Fruit fly (Drosophila melanogaster) whole organism, embryonic: ENCODE data around the gene MED14.
A peak's percentile ranks its signal among the peaks of the same experiment; 100 is the strongest.

Source experiments
- ATbp ChIP-seq: fragments of 200-800 bp; sonication (Bioruptor generic); optimal IDR thresholded peaks from 2 replicates; lab custom pipeline; 2017; ENCODE audit warnings: missing biosample characterization, mild to moderate bottlenecking, missing genetic modification characterization, missing genetic modification reagents
- B-H2 ChIP-seq: fragments of 200-800 bp; sonication (Bioruptor generic); optimal IDR thresholded peaks from 2 replicates; lab custom pipeline; 2018; ENCODE audit warnings: missing biosample characterization, mild to moderate bottlenecking, missing genetic modification characterization
- CG10543 ChIP-seq: fragments of 200-800 bp; sonication (Bioruptor generic); optimal IDR thresholded peaks from 3 replicates; lab custom pipeline; 2017; ENCODE audit warnings: missing biosample characterization, mild to moderate bottlenecking, missing genetic modification characterization, moderate library complexity
- CG11093 ChIP-seq: fragments of 200-800 bp; sonication (Bioruptor generic); IDR thresholded peaks from 3 replicates; pipeline ENCODE4 v1.3.6; 2022; ENCODE audit warnings: missing biosample characterization, missing genetic modification characterization
- CG13123 ChIP-seq: fragments of 200-800 bp; sonication (Bioruptor generic); optimal IDR thresholded peaks from 2 replicates; lab custom pipeline; 2016; ENCODE audit warnings: missing biosample characterization, missing genetic modification characterization
- CG15479 ChIP-seq: fragments of 200-800 bp; sonication (Bioruptor generic); optimal IDR thresholded peaks from 3 replicates; lab custom pipeline; 2019; ENCODE audit warnings: missing biosample characterization, mild to moderate bottlenecking, missing genetic modification characterization, moderate library complexity
- CG15601 ChIP-seq: fragments of 200-800 bp; sonication (Bioruptor generic); optimal IDR thresholded peaks from 3 replicates; lab custom pipeline; 2019; ENCODE audit warnings: missing biosample characterization, mild to moderate bottlenecking, missing genetic modification characterization, moderate library complexity
- CG1603 ChIP-seq: fragments of 200-800 bp; sonication (Bioruptor generic); optimal IDR thresholded peaks from 2 replicates; lab custom pipeline; 2019; ENCODE audit warnings: missing biosample characterization, mild to moderate bottlenecking, missing genetic modification characterization, moderate library complexity
- CG17328 ChIP-seq: fragments of 200-800 bp; sonication (Bioruptor generic); IDR thresholded peaks from 2 replicates; pipeline ENCODE4 v1.3.6; 2022; ENCODE audit warnings: missing biosample characterization, missing genetic modification characterization
- CG18262 ChIP-seq: fragments of 200-800 bp; optimal IDR thresholded peaks from 3 replicates; lab custom pipeline; 2019; ENCODE audit warnings: missing biosample characterization, mild to moderate bottlenecking, missing genetic modification characterization, moderate library complexity
- CG2199 ChIP-seq: fragments of 200-800 bp; sonication (Bioruptor generic); IDR thresholded peaks from 3 replicates; pipeline ENCODE4 v1.3.6; 2022; ENCODE audit warnings: missing biosample characterization, missing genetic modification characterization
- D19A ChIP-seq: fragments of 200-800 bp; optimal IDR thresholded peaks from 3 replicates; lab custom pipeline; 2019; ENCODE audit warnings: missing biosample characterization, mild to moderate bottlenecking, missing genetic modification characterization, moderate library complexity
- D19B ChIP-seq: fragments of 200-800 bp; sonication (Bioruptor generic); optimal IDR thresholded peaks from 2 replicates; lab custom pipeline; 2017; ENCODE audit warnings: missing biosample characterization, mild to moderate bottlenecking, missing genetic modification characterization
- Deaf1 ChIP-seq: fragments of 200-800 bp; optimal IDR thresholded peaks from 3 replicates; lab custom pipeline; 2019; ENCODE audit warnings: missing biosample characterization, mild to moderate bottlenecking, missing genetic modification characterization, moderate library complexity
- Ets65A ChIP-seq: fragments of 200-800 bp; sonication (Bioruptor generic); peaks from one replicate; lab custom pipeline; 2016; ENCODE audit warnings: missing biosample characterization, missing genetic modification characterization
- Hr3 ChIP-seq: fragments of 200-800 bp; sonication (Bioruptor generic); optimal IDR thresholded peaks from 3 replicates; lab custom pipeline; 2016; ENCODE audit warnings: missing biosample characterization, missing genetic modification characterization
- MTF-1 ChIP-seq: fragments of 200-800 bp; sonication (Bioruptor generic); optimal IDR thresholded peaks from 2 replicates; lab custom pipeline; 2018; ENCODE audit warnings: missing biosample characterization, mild to moderate bottlenecking, missing genetic modification characterization, borderline replicate concordance
- Pdp1 ChIP-seq, 2 experiments: fragments of 200-800 bp; sonication (Bioruptor generic); optimal IDR thresholded peaks; 3 replicates each; lab custom pipeline; 2016; ENCODE audit warnings: missing biosample characterization in 2 of 2, missing genetic modification characterization in 2 of 2, mild to moderate bottlenecking in 1 of 2, moderate library complexity in 1 of 2
- Ptx1 ChIP-seq: fragments of 200-800 bp; sonication (Bioruptor generic); IDR thresholded peaks from 2 replicates; pipeline ENCODE4 v1.3.6; 2022; ENCODE audit warnings: missing biosample characterization, missing genetic modification characterization
- Sox100B ChIP-seq: fragments of 200-800 bp; sonication (Bioruptor generic); optimal IDR thresholded peaks from 3 replicates; lab custom pipeline; 2018; ENCODE audit warnings: missing biosample characterization, mild to moderate bottlenecking, missing genetic modification characterization
- Stat92E ChIP-seq, 3 experiments: fragments of >200 bp in 2 of 3; fragments of 200-800 bp in 1 of 3; sonication (Bioruptor generic) in 1 of 3; optimal IDR thresholded peaks; 2 replicates each; lab custom pipeline; 2017 to 2019; ENCODE audit warnings: missing biosample characterization in 3 of 3, missing genetic modification characterization in 3 of 3, mild to moderate bottlenecking in 1 of 3, moderate library complexity in 1 of 3
- Xrp1 ChIP-seq: fragments of 200-800 bp; sonication (Bioruptor generic); IDR thresholded peaks from 2 replicates; pipeline ENCODE4 v1.3.6; 2022; ENCODE audit warnings: missing biosample characterization, missing genetic modification characterization
- cg ChIP-seq: fragments of 200-800 bp; sonication (Bioruptor generic); optimal IDR thresholded peaks from 3 replicates; lab custom pipeline; 2019; ENCODE audit warnings: missing biosample characterization, mild to moderate bottlenecking, missing genetic modification characterization, moderate library complexity
- chinmo ChIP-seq: fragments of 200-800 bp; sonication (Bioruptor generic); IDR thresholded peaks from 4 replicates; pipeline ENCODE4 v1.3.6; 2022; ENCODE audit warnings: missing biosample characterization, missing genetic modification characterization; ENCODE audit not compliant: partially characterized antibody
- chm ChIP-seq: fragments of 200-800 bp; sonication (Bioruptor generic); IDR thresholded peaks from 2 replicates; pipeline ENCODE4 v1.3.6; 2022; ENCODE audit warnings: missing biosample characterization, missing genetic modification characterization
- crol ChIP-seq: fragments of 200-800 bp; sonication (Bioruptor generic); IDR thresholded peaks from 2 replicates; pipeline ENCODE4 v1.3.6; 2022; ENCODE audit warnings: missing biosample characterization, missing genetic modification characterization
- dmrt11E ChIP-seq: fragments of 200-800 bp; sonication (Bioruptor generic); optimal IDR thresholded peaks from 3 replicates; lab custom pipeline; 2018; ENCODE audit warnings: missing biosample characterization, mild to moderate bottlenecking, missing genetic modification characterization, moderate library complexity
- emc ChIP-seq: fragments of 200-800 bp; sonication (Bioruptor generic); optimal IDR thresholded peaks from 2 replicates; lab custom pipeline; 2016; ENCODE audit warnings: missing biosample characterization, missing genetic modification characterization
- fd64A ChIP-seq: fragments of 200-800 bp; sonication (Bioruptor generic); optimal IDR thresholded peaks from 3 replicates; lab custom pipeline; 2018; ENCODE audit warnings: missing biosample characterization, mild to moderate bottlenecking, missing genetic modification characterization
- ftz-f1 ChIP-seq: fragments of 200-800 bp; sonication (Bioruptor generic); optimal IDR thresholded peaks from 2 replicates; lab custom pipeline; 2016; ENCODE audit warnings: missing biosample characterization, missing genetic modification characterization
- gsb ChIP-seq: fragments of 200-800 bp; sonication (Bioruptor generic); IDR thresholded peaks from 2 replicates; pipeline ENCODE4 v1.3.6; 2022; ENCODE audit warnings: missing biosample characterization, missing genetic modification characterization
- hth ChIP-seq: fragments of >200 bp; optimal IDR thresholded peaks from 2 replicates; lab custom pipeline; 2017; ENCODE audit warnings: inconsistent platforms
- kni ChIP-seq: fragments of 200-800 bp; sonication (Bioruptor generic); optimal IDR thresholded peaks from 3 replicates; lab custom pipeline; 2017; ENCODE audit warnings: mild to moderate bottlenecking, missing biosample characterization, missing genetic modification reagents, missing genetic modification characterization
- oc ChIP-seq: fragments of 200-800 bp; sonication (Bioruptor generic); optimal IDR thresholded peaks from 2 replicates; lab custom pipeline; 2018; ENCODE audit warnings: missing biosample characterization, mild to moderate bottlenecking, missing genetic modification characterization, moderate library complexity
- pan ChIP-seq, 4 experiments: fragments of >200 bp in 3 of 4; fragments of 200-800 bp in 1 of 4; sonication (Bioruptor generic) in 1 of 4; optimal IDR thresholded peaks in 3 of 4; IDR thresholded peaks in 1 of 4; 2 replicates each; pipeline versions ENCODE4 v1.3.6 to Lab custom; 2017 to 2022; ENCODE audit warnings: missing biosample characterization in 2 of 4, missing genetic modification characterization in 2 of 4, mixed read lengths in 1 of 4
- pros ChIP-seq: fragments of 200-800 bp; sonication (Bioruptor generic); optimal IDR thresholded peaks from 3 replicates; lab custom pipeline; 2019; ENCODE audit warnings: missing biosample characterization, mild to moderate bottlenecking, missing genetic modification characterization, moderate library complexity
- row ChIP-seq: fragments of 200-800 bp; sonication (Bioruptor generic); IDR thresholded peaks from 3 replicates; pipeline ENCODE4 v1.3.6; 2022; ENCODE audit warnings: missing biosample characterization, missing genetic modification characterization
- salm ChIP-seq: fragments of 200-800 bp; sonication (Bioruptor generic); optimal IDR thresholded peaks from 2 replicates; lab custom pipeline; 2018; ENCODE audit warnings: missing biosample characterization, mild to moderate bottlenecking, missing genetic modification characterization
- sd ChIP-seq: fragments of 200-800 bp; sonication (Bioruptor generic); optimal IDR thresholded peaks from 3 replicates; lab custom pipeline; 2018; ENCODE audit warnings: missing biosample characterization, mild to moderate bottlenecking, missing genetic modification characterization, moderate library complexity
- sens ChIP-seq: fragments of 200-800 bp; sonication (Bioruptor generic); peaks from one replicate; lab custom pipeline; 2016; ENCODE audit warnings: missing biosample characterization, missing genetic modification characterization
- tll ChIP-seq, 2 experiments: fragments of 200-800 bp in 1 of 2; fragments of >200 bp in 1 of 2; sonication (Bioruptor generic) in 1 of 2; optimal IDR thresholded peaks; 2 replicates each; lab custom pipeline; 2017 to 2019; ENCODE audit warnings: missing biosample characterization in 2 of 2, missing genetic modification characterization in 2 of 2, mild to moderate bottlenecking in 1 of 2, moderate library complexity in 1 of 2
- twi ChIP-seq: fragments of 200-800 bp; optimal IDR thresholded peaks from 2 replicates; lab custom pipeline; 2019; ENCODE audit warnings: missing biosample characterization, mild to moderate bottlenecking, missing genetic modification characterization, moderate library complexity
- tx ChIP-seq: fragments of 200-800 bp; sonication (Bioruptor generic); optimal IDR thresholded peaks from 2 replicates; lab custom pipeline; 2016; ENCODE audit warnings: missing biosample characterization, missing genetic modification characterization
- vfl ChIP-seq: fragments of 200-800 bp; sonication (Bioruptor generic); optimal IDR thresholded peaks from 2 replicates; lab custom pipeline; 2016; ENCODE audit warnings: missing biosample characterization, missing genetic modification characterization
- vvl ChIP-seq: fragments of 200-800 bp; sonication (Bioruptor generic); IDR thresholded peaks from 2 replicates; pipeline ENCODE4 v1.3.6; 2022; ENCODE audit warnings: missing biosample characterization, missing genetic modification characterization
- z ChIP-seq: fragments of 200-800 bp; sonication (Bioruptor generic); IDR thresholded peaks from 3 replicates; pipeline ENCODE4 v1.3.6; 2022; ENCODE audit warnings: missing biosample characterization, missing genetic modification characterization
- zf30C ChIP-seq: fragments of 200-800 bp; sonication (Bioruptor generic); optimal IDR thresholded peaks from 3 replicates; lab custom pipeline; 2018; ENCODE audit warnings: missing biosample characterization, mild to moderate bottlenecking, missing genetic modification characterization
- zfh1 ChIP-seq: fragments of 200-800 bp; sonication (Bioruptor generic); IDR thresholded peaks from 3 replicates; pipeline ENCODE4 v1.3.6; 2022; ENCODE audit warnings: missing biosample characterization, missing genetic modification characterization

MED14 gene

DNA sequence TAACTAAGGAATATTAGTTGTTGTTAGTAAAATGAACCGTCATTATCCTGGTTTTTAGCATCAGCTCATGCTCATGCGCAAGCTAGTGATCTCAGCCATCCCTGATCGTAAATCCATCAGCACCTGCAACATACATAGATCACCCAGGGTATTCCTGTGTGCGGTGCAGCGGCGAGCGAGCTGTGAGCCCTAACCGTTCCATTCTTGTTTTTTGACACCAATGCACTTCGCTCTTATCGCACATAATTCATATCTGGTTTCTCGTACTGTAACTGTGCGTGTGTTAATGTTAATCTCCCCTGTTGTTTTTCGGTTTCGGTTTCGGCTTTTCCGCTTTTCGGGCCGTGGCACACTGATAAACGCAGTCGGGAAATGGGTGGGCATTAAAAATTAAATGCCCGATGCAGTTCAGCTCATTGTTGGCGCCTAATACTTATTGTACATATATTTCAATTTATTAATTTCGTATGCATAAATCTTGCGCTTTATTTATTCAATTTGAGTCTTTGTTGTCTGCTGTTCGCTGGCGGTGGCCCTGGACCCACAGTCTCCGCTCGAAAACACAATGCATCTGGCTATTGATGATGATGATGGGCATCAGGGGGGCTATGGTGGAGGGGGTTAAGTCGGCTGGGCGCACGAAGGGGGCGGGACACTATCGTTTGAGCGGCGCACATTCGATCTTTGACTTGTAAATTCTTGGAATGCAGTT lies 31.3 kb downstream of the MED14 start:
- TF ChIP-seq Ets65A (GFP tag; lab: Kevin White, UChicago) (peak; percentile 8), Ptx1 (GFP tag; lab: Robert Waterston, UW) (0 out of 2 replicates have a peak, but pooled peaks have one; percentile 20), MTF-1 (no peak), vfl (GFP tag; lab: Kevin White, UChicago) (no peak), emc (GFP tag; lab: Kevin White, UChicago) (no peak), chm (GFP tag; lab: Robert Waterston, UW) (0 out of 2 replicates have a peak, but pooled peaks have one; percentile 15), CG1603 (peak; percentile 18), Sox100B (GFP tag; lab: Kevin White, UChicago) (peak; percentile 4), pan (optimal IDR thresholded peaks at IDR 0.05; lab: Kevin White, UChicago) (peak in 1 of 2 experiments; percentile 61), pan (GFP tag; optimal IDR thresholded peaks at IDR 0.05 in 1 of 2, IDR thresholded peaks at IDR 0.05 in 1 of 2) (no peak), z (GFP tag; lab: Robert Waterston, UW) (peak; percentile 67; the same call in 1 of the 3 replicates), CG18262 (tag; lab: Kevin White, UChicago) (no peak), crol (GFP tag; lab: Robert Waterston, UW) (peak; percentile 92), zf30C (GFP tag; lab: Kevin White, UChicago) (peak; percentile 30), D19B (GFP tag; lab: Kevin White, UChicago) (peak; percentile 39), CG2199 (GFP tag; lab: Robert Waterston, UW) (peak; percentile 78), ftz-f1 (GFP tag; lab: Kevin White, UChicago) (no peak), hth (lab: Kevin White, UChicago) (peak; percentile 23), B-H2 (GFP tag; lab: Kevin White, UChicago) (no peak), dmrt11E (tag; lab: Kevin White, UChicago) (peak; percentile 31), ATbp (GFP tag; lab: Kevin White, UChicago) (peak; percentile 24), tll (GFP tag; optimal IDR thresholded peaks at IDR 0.05; lab: Kevin White, UChicago) (no peak), Deaf1 (tag; lab: Kevin White, UChicago) (peak; percentile 80), D19A (peak; percentile 53), CG11093 (GFP tag; lab: Robert Waterston, UW) (0 out of 3 replicates have a peak, but pooled peaks have one; percentile 26), chinmo (GFP tag; lab: Robert Waterston, UW) (peak; percentile 58; the same call in 1 of the 4 replicates), CG15601 (tag; lab: Kevin White, UChicago) (peak; percentile 1), CG15479 (GFP tag; lab: Kevin White, UChicago) (peak; percentile 78), CG10543 (GFP tag; lab: Kevin White, UChicago) (peak; percentile 30), tx (no peak), sd (tag; lab: Kevin White, UChicago) (peak; percentile 66), CG13123 (GFP tag; lab: Kevin White, UChicago) (no peak), zfh1 (GFP tag; lab: Robert Waterston, UW) (0 out of 3 replicates have a peak, but pooled peaks have one; percentile 25), Pdp1 (GFP tag; optimal IDR thresholded peaks at IDR 0.05; lab: Kevin White, UChicago) (peak in 1 of 2 experiments; percentile 17), Stat92E (GFP tag; optimal IDR thresholded peaks at IDR 0.05; lab: Kevin White, UChicago) (peak in 1 of 3 experiments; percentile 38), twi (peak; percentile 6), pros (GFP tag; lab: Kevin White, UChicago) (peak; percentile 8), vvl (GFP tag; lab: Robert Waterston, UW) (peak; percentile 60), salm (tag; lab: Kevin White, UChicago) (peak; percentile 1), fd64A (peak; percentile 8), oc (tag; lab: Kevin White, UChicago) (peak; percentile 78), kni (GFP tag; lab: Kevin White, UChicago) (peak; percentile 18), gsb (GFP tag; lab: Robert Waterston, UW) (no peak), sens (peak; percentile 42), cg (GFP tag; lab: Kevin White, UChicago) (peak; percentile 41), Hr3 (GFP tag; lab: Kevin White, UChicago) (no peak), Xrp1 (GFP tag; lab: Robert Waterston, UW) (peak; percentile 12), CG17328 (0 out of 2 replicates have a peak, but pooled peaks have one; percentile 6), row (GFP tag; lab: Robert Waterston, UW) (peak; percentile 41; the same call in 2 of the 3 replicates)
